Worm (Caenorhabditis elegans) whole organism, midembryonic: Measurements from ENCODE around the gene spp-10.

Experiments
- T22C8.4 ChIP-seq: fragments of 200-800 bp; sonication (Bioruptor generic); IDR thresholded peaks from 2 replicates; pipeline ENCODE4 v1.3.6; 2022; ENCODE audit warnings: missing genetic modification characterization, missing compliant biosample characterization
- cog-1 ChIP-seq: sonication (generic microtip); optimal IDR thresholded peaks from 2 replicates; lab custom pipeline; 2016; ENCODE audit warnings: missing genetic modification characterization, missing compliant biosample characterization
- flt-1 ChIP-seq: fragments of 200-800 bp; sonication (Bioruptor generic); IDR thresholded peaks from 2 replicates; pipeline ENCODE4 v1.3.6; 2022; ENCODE audit warnings: missing genetic modification characterization, missing compliant biosample characterization
- klf-2 ChIP-seq: fragments of 200-800 bp; sonication (Bioruptor generic); conservative IDR thresholded peaks from 2 replicates; pipeline ENCODE4 v1.3.6; 2022; ENCODE audit warnings: missing genetic modification reagents, missing genetic modification characterization, missing compliant biosample characterization
- med-1 ChIP-seq: sonication (generic microtip); optimal IDR thresholded peaks from 2 replicates; lab custom pipeline; 2017; ENCODE audit warnings: missing genetic modification characterization, mild to moderate bottlenecking, missing compliant biosample characterization, antibody characterized with exemption, missing genetic modification reagents; ENCODE audit not compliant: insufficient read depth
- ref-1 ChIP-seq: fragments of 200-800 bp; sonication (Bioruptor generic); conservative IDR thresholded peaks from 2 replicates; pipeline ENCODE4 v1.3.6; 2022; ENCODE audit warnings: missing genetic modification reagents, missing genetic modification characterization, missing compliant biosample characterization
- tab-1 ChIP-seq: fragments of 200-800 bp; sonication (Bioruptor generic); IDR thresholded peaks from 2 replicates; pipeline ENCODE4 v1.3.6; 2022; ENCODE audit warnings: missing genetic modification characterization, missing compliant biosample characterization
- ztf-23 ChIP-seq: fragments of 200-800 bp; sonication (Bioruptor generic); IDR thresholded peaks from 2 replicates; pipeline ENCODE4 v1.3.6; 2022; ENCODE audit warnings: missing genetic modification reagents, missing genetic modification characterization, missing compliant biosample characterization
- ztf-29 ChIP-seq: fragments of 200-800 bp; sonication (Bioruptor generic); IDR thresholded peaks from 2 replicates; pipeline ENCODE4 v1.3.6; 2022; ENCODE audit warnings: missing genetic modification reagents, missing genetic modification characterization, missing compliant biosample characterization

Gene spp-10

ce11 chrIV:8492242-8492641 is 15.3 kb downstream of the spp-10 start, which contains the start of gene sru-7:
sru-7 (plus strand) TSS chrIV:8492542.
- TF ChIP-seq T22C8.4 (no peak), flt-1 (no peak)

DNA sequence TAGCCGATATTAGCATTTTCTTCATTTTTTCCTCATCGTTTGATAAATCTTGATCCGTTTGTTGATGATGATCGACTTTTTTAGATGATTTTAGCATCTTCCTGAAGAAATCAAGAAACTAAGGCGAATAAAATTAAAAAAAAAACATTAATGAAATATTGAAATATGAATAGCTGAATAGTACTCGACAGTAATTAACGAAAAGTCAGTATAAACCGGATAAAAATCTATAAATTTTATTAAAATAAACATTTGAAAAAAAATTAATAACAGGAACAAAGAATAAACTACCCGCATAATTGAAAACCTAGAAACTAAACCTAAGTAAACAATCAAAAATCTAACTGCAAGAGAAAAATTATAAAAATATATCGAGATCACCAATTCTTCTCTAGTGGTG is 19.3 kb downstream of the spp-10 start, which contains the start of gene C28C12.12:
TSS of gene C28C12.12 (minus strand) at position 101 of the 400 bp plus-strand sequence.
- no peak for TF ChIP-seq T22C8.4
- TF ChIP-seq cog-1 (tag; lab: Kevin White, UChicago): no peak
- TF ChIP-seq ref-1 (GFP tag; lab: Robert Waterston, UW): no peak
- no peak for TF ChIP-seq ztf-23 (GFP tag; lab: Robert Waterston, UW)
- TF ChIP-seq flt-1: no peak
- no peak for TF ChIP-seq ztf-29 (GFP tag; lab: Robert Waterston, UW)
- no peak for TF ChIP-seq tab-1
- TF ChIP-seq med-1: no peak
- no peak for TF ChIP-seq klf-2

DNA sequence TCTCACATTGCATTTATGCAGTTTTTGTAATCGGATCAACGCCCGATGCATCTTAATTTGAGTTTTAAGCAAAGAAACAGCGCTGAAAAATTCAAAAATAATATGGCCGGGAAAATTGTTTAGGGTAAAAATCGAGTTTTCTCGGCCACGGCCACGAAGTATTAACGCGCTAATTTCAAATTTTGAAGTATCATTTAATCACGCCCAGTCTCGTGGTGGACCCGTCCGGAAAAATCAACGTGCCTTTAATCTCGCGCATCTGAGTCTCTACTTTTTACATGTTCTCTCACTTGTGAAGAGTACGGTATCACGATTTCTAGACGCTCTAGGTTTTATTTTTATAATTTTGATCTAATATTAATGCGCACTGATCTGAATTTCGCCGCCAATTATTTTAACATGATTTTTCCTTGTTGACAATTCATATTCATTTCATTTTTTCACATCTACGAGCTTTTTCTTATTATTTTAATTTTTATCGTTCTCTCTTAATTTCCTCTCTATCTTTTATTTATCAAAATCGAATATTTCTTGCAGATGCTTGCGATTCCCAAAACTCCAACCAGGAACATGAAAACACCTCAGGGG is 21.9 kb downstream of the spp-10 start, which contains the start of the genes acdh-13 and mesp-1:
TSS of gene acdh-13 (minus strand) at position 51 of the 588 bp plus-strand sequence.
TSS of gene mesp-1 (plus strand) at position 538 of the 588 bp plus-strand sequence.
- TF ChIP-seq med-1 (no peak), flt-1 (no peak), T22C8.4 (no peak), ref-1 (GFP tag; lab: Robert Waterston, UW) (no peak), cog-1 (tag; lab: Kevin White, UChicago) (no peak), ztf-29 (GFP tag; lab: Robert Waterston, UW) (no peak), tab-1 (no peak), ztf-23 (GFP tag; lab: Robert Waterston, UW) (no peak), klf-2 (no peak)

DNA sequence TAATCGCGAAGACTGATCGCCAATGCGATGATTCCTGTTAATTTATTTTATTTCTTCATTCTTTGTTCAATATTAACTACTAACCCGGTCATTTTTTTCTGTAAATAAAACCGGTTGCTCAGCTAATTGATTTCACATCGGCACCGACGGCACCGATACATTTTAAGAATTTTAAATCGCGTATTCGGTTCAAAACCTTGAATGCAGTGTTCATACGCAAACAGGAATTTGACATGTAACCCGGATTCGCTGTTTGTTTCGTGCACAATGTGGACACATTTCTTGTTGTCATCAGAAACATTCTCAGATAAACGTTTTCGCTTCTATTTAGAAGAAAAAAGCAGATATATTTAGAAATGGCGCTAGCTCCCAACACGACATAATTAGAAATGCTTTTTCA is 23.0 kb downstream of the spp-10 start:
- TF ChIP-seq tab-1: no peak
- TF ChIP-seq T22C8.4: no peak
- TF ChIP-seq med-1: no peak
- no peak for TF ChIP-seq flt-1
- no peak for TF ChIP-seq ref-1 (GFP tag; lab: Robert Waterston, UW)
- no peak for TF ChIP-seq ztf-23 (GFP tag; lab: Robert Waterston, UW)
- TF ChIP-seq ztf-29 (GFP tag; lab: Robert Waterston, UW): no peak
- TF ChIP-seq cog-1 (tag; lab: Kevin White, UChicago): no peak
- TF ChIP-seq klf-2: no peak

DNA sequence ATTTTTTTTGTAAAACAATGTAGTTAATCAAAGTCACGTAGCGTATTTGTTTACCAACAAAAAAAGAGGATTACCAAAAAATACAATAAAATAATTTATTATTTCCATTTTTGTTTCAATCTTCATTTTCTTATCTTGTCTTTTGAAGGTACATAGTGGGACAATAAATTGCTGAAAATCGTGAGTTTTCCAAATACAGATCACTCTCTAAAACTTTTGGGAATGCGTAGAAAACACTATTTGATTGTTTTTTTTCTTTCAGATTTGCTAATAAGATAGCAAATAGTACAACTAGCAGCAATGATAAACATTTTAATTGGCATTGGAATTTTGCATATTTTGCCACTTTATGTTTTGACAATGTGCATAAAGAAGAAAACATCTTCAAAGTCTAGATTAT is 24.4 kb downstream of the spp-10 start, which contains the start of gene C28C12.1:
TSS of gene C28C12.1 (plus strand) at position 301 of the 400 bp plus-strand sequence.
- TF ChIP-seq ztf-29 (GFP tag; lab: Robert Waterston, UW) (no peak), ztf-23 (GFP tag; lab: Robert Waterston, UW) (no peak), flt-1 (no peak), ref-1 (GFP tag; lab: Robert Waterston, UW) (no peak), med-1 (no peak), tab-1 (no peak), cog-1 (tag; lab: Kevin White, UChicago) (no peak), klf-2 (no peak), T22C8.4 (no peak)

ce11 chrIV:8506034-8506433 is 29.1 kb downstream of the spp-10 start:
- TF ChIP-seq tab-1: no peak
- no peak for TF ChIP-seq ztf-29 (GFP tag; lab: Robert Waterston, UW)
- TF ChIP-seq med-1: no peak
- TF ChIP-seq ztf-23 (GFP tag; lab: Robert Waterston, UW): no peak

DNA sequence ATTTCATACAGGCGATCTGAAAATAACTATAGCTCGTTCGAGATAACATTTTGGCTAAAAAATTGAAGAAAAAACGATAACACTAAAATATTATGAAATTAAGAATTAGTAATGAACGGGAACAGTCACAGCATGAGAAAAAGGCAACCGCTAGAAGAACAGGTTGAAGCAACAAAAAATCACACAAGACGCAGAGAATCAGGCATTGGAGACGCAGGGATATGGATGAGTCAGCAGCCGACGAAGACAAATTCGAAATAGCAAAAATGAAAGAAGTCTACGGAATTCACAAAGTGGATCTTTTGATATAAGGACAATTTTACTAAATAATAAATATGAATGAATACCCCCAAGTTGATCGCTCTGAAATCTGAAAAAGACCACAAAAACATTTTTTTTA is 33.6 kb downstream of the spp-10 start, which contains the start of gene tag-77:
TSS of gene tag-77 (minus strand) at position 15 of the 400 bp plus-strand sequence.
- TF ChIP-seq T22C8.4: no peak
- no peak for TF ChIP-seq ref-1 (GFP tag; lab: Robert Waterston, UW)
- no peak for TF ChIP-seq ztf-23 (GFP tag; lab: Robert Waterston, UW)
- no peak for TF ChIP-seq flt-1
- no peak for TF ChIP-seq ztf-29 (GFP tag; lab: Robert Waterston, UW)

DNA sequence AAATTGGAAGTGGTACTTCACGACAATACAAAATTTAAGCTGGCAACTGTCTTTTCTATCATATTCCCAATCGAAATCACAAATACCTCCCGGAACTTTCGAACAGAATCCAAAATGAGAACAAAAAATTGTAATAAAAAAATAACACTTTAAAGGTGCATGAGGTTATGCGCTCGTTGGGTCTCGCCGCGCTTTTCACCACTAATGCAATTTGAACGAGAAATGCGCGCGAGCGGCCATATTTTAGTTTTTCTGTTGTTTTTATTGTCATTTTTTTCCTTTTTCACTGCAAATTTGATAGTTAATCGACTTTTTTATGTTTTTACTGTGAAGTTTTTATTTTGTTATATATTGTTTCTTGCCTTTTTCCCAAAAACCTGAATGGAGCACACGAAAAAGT is 34.1 kb downstream of the spp-10 start, which contains the start of gene mes-6:
TSS of gene mes-6 (plus strand) at position 229 of the 400 bp plus-strand sequence.
- TF ChIP-seq med-1: no peak
- no peak for TF ChIP-seq T22C8.4

- TF ChIP-seq T22C8.4 (no peak), klf-2 (no peak), ztf-29 (GFP tag; lab: Robert Waterston, UW) (no peak), ref-1 (GFP tag; lab: Robert Waterston, UW) (no peak), cog-1 (tag; lab: Kevin White, UChicago) (no peak), med-1 (no peak), tab-1 (no peak), flt-1 (no peak), ztf-23 (GFP tag; lab: Robert Waterston, UW) (no peak)
Observed at ce11 chrIV:8512679-8513078, 35.7 kb downstream of the spp-10 start, which contains the start of gene C09G4.4. C09G4.4 (plus strand) TSS chrIV:8512979.

- TF ChIP-seq med-1: no peak
- no peak for TF ChIP-seq ztf-23 (GFP tag; lab: Robert Waterston, UW)
- no peak for TF ChIP-seq tab-1
- TF ChIP-seq cog-1 (tag; lab: Kevin White, UChicago): no peak
- TF ChIP-seq ztf-29 (GFP tag; lab: Robert Waterston, UW): no peak
- no peak for TF ChIP-seq ref-1 (GFP tag; lab: Robert Waterston, UW)
- TF ChIP-seq flt-1: no peak
- no peak for TF ChIP-seq klf-2
- TF ChIP-seq T22C8.4: no peak
Observed at ce11 chrIV:8513619-8514018, 36.6 kb downstream of the spp-10 start, which contains the start of gene cks-1. cks-1 (plus strand) TSS chrIV:8513919.

DNA sequence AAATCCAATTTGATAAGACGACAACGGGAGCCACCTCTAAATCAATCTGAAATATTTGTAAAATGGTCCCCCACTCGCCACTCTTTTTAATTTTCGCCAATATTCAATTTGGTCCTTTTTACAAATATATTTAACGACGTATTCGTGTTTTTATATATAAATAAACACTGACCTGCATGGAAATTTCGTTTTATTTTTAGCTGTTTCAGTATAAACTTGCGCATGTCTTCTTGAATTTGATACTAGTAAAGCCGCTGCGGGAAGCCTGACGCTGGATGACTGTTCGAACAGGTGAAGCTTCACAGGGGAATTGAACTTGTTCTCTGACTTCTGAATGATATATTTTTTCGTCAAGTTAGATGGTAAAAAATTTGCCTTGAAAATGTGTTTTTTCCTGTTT is 37.6 kb downstream of the spp-10 start:
- TF ChIP-seq cog-1 (tag; lab: Kevin White, UChicago) (no peak), T22C8.4 (no peak), flt-1 (no peak), klf-2 (no peak), tab-1 (no peak), ztf-23 (GFP tag; lab: Robert Waterston, UW) (no peak), ztf-29 (GFP tag; lab: Robert Waterston, UW) (no peak), med-1 (no peak), ref-1 (GFP tag; lab: Robert Waterston, UW) (no peak)
